Fruit fly (Drosophila melanogaster) whole organism, adult: ENCODE data around the gene CG3430.

Experiments used
- CG12768 ChIP-seq: fragments of 200-800 bp; sonication (Bioruptor generic); optimal IDR thresholded peaks from 2 replicates; lab custom pipeline; 2017; ENCODE audit warnings: missing biosample characterization, missing genetic modification characterization, mild to moderate bottlenecking, moderate library complexity, missing genetic modification reagents
- kay ChIP-seq: fragments of 200-800 bp; sonication (Bioruptor generic); peaks from one replicate; lab custom pipeline; 2016; ENCODE audit warnings: missing biosample characterization, missing genetic modification characterization, borderline replicate concordance

dm6 chr2L:6970813-6971212 is 14.0 kb downstream of the CG3430 start:
- no peak for TF ChIP-seq kay (GFP tag; lab: Kevin White, UChicago)
- TF ChIP-seq CG12768 (GFP tag; lab: Kevin White, UChicago), result no peak
